Fruit fly (Drosophila melanogaster): ENCODE data around the gene CG4572.
A peak's percentile ranks its signal among the peaks of the same experiment; 100 is the strongest.

Gene CG4572

DNA sequence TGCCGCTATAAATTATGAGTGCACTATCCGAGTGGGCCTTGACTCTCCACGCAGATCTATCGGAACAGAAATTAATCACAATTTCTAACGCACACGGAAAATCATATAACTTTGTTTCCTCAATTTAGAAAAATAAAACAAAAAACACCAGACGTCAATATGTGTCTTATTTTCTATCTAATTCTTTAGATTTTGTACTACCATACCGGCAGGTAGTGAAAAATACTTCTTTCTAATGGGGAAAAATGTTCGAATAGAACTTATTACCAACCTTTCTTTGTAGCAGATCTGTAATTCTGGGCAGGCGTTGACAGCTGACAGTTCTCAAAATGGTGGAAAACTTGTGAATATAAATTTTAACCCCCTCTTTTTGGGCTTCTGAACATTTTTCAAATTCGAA is 23.6 kb downstream of the CG4572 start, which contains the start of gene CG31459 (continued):
- no peak for TF ChIP-seq CG18011 (GFP tag; optimal IDR thresholded peaks at IDR 0.05)
- no peak for TF ChIP-seq hth (optimal IDR thresholded peaks at IDR 0.05)

DNA sequence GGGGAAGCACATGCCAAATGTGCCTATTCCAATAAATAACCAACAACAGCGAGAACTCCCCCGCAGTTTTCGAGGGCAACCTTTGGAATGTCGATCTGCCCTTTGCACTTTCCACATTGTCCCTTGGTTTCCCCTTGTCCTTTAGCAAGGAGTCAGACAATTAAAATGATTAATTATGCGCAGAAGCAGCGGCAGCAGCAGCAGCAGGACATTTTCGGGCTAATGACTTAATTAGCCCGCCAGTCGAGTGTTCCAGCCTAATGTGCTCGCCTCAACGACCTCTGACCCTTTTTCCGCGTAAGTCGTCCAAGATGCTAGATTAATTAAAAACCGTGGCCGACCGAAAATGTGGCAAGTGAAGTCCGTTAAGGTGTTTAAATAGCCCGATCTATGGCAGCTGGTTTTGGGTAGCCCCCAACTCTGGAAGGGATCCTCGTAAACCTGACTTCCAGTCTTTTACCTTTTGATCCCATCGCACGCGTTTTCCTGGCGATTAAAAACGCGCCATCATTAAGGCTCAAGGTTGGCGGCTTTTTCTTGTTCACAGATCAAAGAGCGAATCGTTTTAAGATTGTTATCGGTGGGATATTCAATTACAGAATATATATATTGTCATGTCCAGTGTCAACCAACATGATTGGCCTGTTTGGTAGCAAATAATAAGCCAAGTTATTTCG is 25.1 kb downstream of the CG4572 start:
- TF ChIP-seq chn (GFP tag; optimal IDR thresholded peaks at IDR 0.05) (no peak), zen (tag; optimal IDR thresholded peaks at IDR 0.05) (peak; percentile 91), CG8359 (GFP tag; optimal IDR thresholded peaks at IDR 0.05; ENCODE audit: borderline replicate concordance) (peak; percentile 98)

DNA sequence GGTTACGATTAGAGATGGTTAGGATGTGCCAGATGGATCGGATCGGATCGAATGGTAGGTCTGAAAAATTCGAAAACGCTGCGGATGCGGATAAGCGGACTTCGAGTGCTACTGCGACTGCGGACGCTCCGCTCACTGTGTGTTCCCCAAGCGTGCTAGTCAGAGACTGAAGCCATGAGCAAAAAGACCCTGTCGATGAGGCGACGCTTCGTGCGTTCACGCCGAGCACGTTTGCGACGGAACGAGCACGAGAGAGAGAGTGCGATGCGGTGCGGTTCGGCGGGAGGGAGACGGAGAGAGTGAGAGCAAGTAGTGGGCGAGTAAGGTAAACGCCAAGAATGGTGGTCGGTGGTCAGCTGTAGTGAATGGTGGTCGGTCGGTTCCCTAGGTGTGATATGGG is 27.5 kb downstream of the CG4572 start, which contains the start of gene bnl:
Gene bnl, minus strand, starts transcription at position 131 of the 400 bp plus-strand sequence.
- peak; percentile 53 for TF ChIP-seq sna (GFP tag; IDR thresholded peaks at IDR 0.05; ENCODE audit: partially characterized antibody)
- no peak for TF ChIP-seq sisA (GFP tag; IDR thresholded peaks at IDR 0.05)
- no peak for TF ChIP-seq gfzf (GFP tag; optimal IDR thresholded peaks at IDR 0.05)
- peak; percentile 58; the same call in 2 of the 3 replicates for TF ChIP-seq CG11695 (GFP tag; IDR thresholded peaks at IDR 0.05)
- no peak for TF ChIP-seq cg (GFP tag; optimal IDR thresholded peaks at IDR 0.05)
- TF ChIP-seq CG15073 (GFP tag; optimal IDR thresholded peaks at IDR 0.05) = no peak
- TF ChIP-seq CG3838 (GFP tag; optimal IDR thresholded peaks at IDR 0.05) = no peak
- TF ChIP-seq CG1603 (tag; optimal IDR thresholded peaks at IDR 0.05) = peak; percentile 38
- TF ChIP-seq p53 (GFP tag; optimal IDR thresholded peaks at IDR 0.05) = no peak
- peak; percentile 18 for TF ChIP-seq CG10147 (GFP tag; optimal IDR thresholded peaks at IDR 0.05)
- TF ChIP-seq CoRest (tag; optimal IDR thresholded peaks at IDR 0.05) = peak; percentile 53
- TF ChIP-seq Nf-YC (tag; optimal IDR thresholded peaks at IDR 0.05) = peak; percentile 64
- TF ChIP-seq ftz-f1 (GFP tag; optimal IDR thresholded peaks at IDR 0.05) = peak; percentile 81
- TF ChIP-seq sug (tag; optimal IDR thresholded peaks at IDR 0.05) = peak; percentile 62
- no peak for TF ChIP-seq CG10959 (GFP tag; IDR thresholded peaks at IDR 0.05)
- peak; percentile 70; the same call in 2 of the 3 replicates for TF ChIP-seq zen2 (GFP tag; IDR thresholded peaks at IDR 0.05; ENCODE audit: partially characterized antibody)
- no peak for TF ChIP-seq tx (GFP tag; optimal IDR thresholded peaks at IDR 0.05)
- TF ChIP-seq mld (GFP tag; IDR thresholded peaks at IDR 0.05; ENCODE audit: partially characterized antibody) = no peak; the same call in 2 of the 3 replicates
- TF ChIP-seq CG17802 (tag; optimal IDR thresholded peaks at IDR 0.05) = no peak
- no peak for TF ChIP-seq pnt (GFP tag; optimal IDR thresholded peaks at IDR 0.05)
- no peak for TF ChIP-seq CG30403 (GFP tag; optimal IDR thresholded peaks at IDR 0.05)
- no peak for TF ChIP-seq maf-S (GFP tag; optimal IDR thresholded peaks at IDR 0.05)
- 0 out of 3 replicates have a peak, but pooled peaks have one; percentile 17 for TF ChIP-seq tgo (GFP tag; IDR thresholded peaks at IDR 0.05)
- TF ChIP-seq Jarid2 (GFP tag; optimal IDR thresholded peaks at IDR 0.05) = peak; percentile 99
- TF ChIP-seq CG3407 (GFP tag; optimal IDR thresholded peaks at IDR 0.05) = no peak
- peak; percentile 15 for TF ChIP-seq CG2875 (GFP tag; optimal IDR thresholded peaks at IDR 0.05)
- no peak for TF ChIP-seq lola (GFP tag; optimal IDR thresholded peaks at IDR 0.05)
- TF ChIP-seq stwl (tag; optimal IDR thresholded peaks at IDR 0.05) = peak; percentile 50
- TF ChIP-seq CG2120 (GFP tag; optimal IDR thresholded peaks at IDR 0.05) = peak; percentile 21
- peak; percentile 36 for TF ChIP-seq CHES-1-like (GFP tag; optimal IDR thresholded peaks at IDR 0.05)
- peak; percentile 100 for TF ChIP-seq Deaf1 (tag; optimal IDR thresholded peaks at IDR 0.05)
- TF ChIP-seq Ada2b (GFP tag; IDR thresholded peaks at IDR 0.05) = 0 out of 2 replicates have a peak, but pooled peaks have one; percentile 18
- peak; percentile 16 for TF ChIP-seq CG17568 (GFP tag; optimal IDR thresholded peaks at IDR 0.05)
- no peak for TF ChIP-seq wor (GFP tag; IDR thresholded peaks at IDR 0.05)
- peak; percentile 14 for TF ChIP-seq CG7745 (tag; optimal IDR thresholded peaks at IDR 0.05)
- peak; percentile 15 for TF ChIP-seq tin (GFP tag; optimal IDR thresholded peaks at IDR 0.05)
- TF ChIP-seq chm (GFP tag; IDR thresholded peaks at IDR 0.05) = peak; percentile 84
- TF ChIP-seq CG3163 (GFP tag; optimal IDR thresholded peaks at IDR 0.05) = peak; percentile 65
- peak; percentile 22 for TF ChIP-seq Sry-δ (GFP tag; optimal IDR thresholded peaks at IDR 0.05)
- peak; percentile 60 for TF ChIP-seq B-H2 (GFP tag; optimal IDR thresholded peaks at IDR 0.05)
- peak; percentile 23 for TF ChIP-seq dmrt99B (tag; optimal IDR thresholded peaks at IDR 0.05)
